Worm (Caenorhabditis elegans) whole organism, L4 larva: Measurements from ENCODE around the gene lury-1.

Experiments used
- ama-1 ChIP-seq: fragments of 150-350 bp; optimal IDR thresholded peaks from 2 replicates; lab custom pipeline; 2014; ENCODE audit warnings: inconsistent platforms, mixed read lengths
- ceh-28 ChIP-seq: fragments of 150-350 bp; optimal IDR thresholded peaks from 2 replicates; lab custom pipeline; 2014; ENCODE audit warnings: missing biosample characterization, missing genetic modification reagents, missing genetic modification characterization
- cey-2 ChIP-seq: sonication (generic microtip); optimal IDR thresholded peaks from 3 replicates; lab custom pipeline; 2017; ENCODE audit warnings: missing genetic modification characterization, mild to moderate bottlenecking, missing compliant biosample characterization, antibody characterized with exemption, borderline replicate concordance; ENCODE audit not compliant: insufficient read depth
- gei-8 ChIP-seq: fragments of 200-800 bp; sonication (Bioruptor generic); optimal IDR thresholded peaks from 2 replicates; lab custom pipeline; 2018; ENCODE audit warnings: mild to moderate bottlenecking, missing genetic modification characterization, missing compliant biosample characterization
- nhr-237 ChIP-seq: sonication (generic microtip); optimal IDR thresholded peaks from 2 replicates; lab custom pipeline; 2017; ENCODE audit warnings: missing biosample characterization, missing genetic modification characterization
- nhr-25 ChIP-seq: sonication (generic microtip); optimal IDR thresholded peaks from 2 replicates; lab custom pipeline; 2017; ENCODE audit warnings: missing genetic modification characterization, mild to moderate bottlenecking, missing compliant biosample characterization, antibody characterized with exemption, moderate library complexity, borderline replicate concordance; ENCODE audit not compliant: insufficient read depth
- snpc-1.2 ChIP-seq: fragments of 200-800 bp; sonication (Bioruptor generic); IDR thresholded peaks from 2 replicates; pipeline ENCODE4 v1.3.6; 2022; ENCODE audit warnings: missing genetic modification reagents, missing genetic modification characterization, missing compliant biosample characterization
- snpc-4 ChIP-seq: fragments of 150-350 bp; optimal IDR thresholded peaks from 2 replicates; lab custom pipeline; 2014; ENCODE audit warnings: missing biosample characterization, missing genetic modification characterization
- spr-1 ChIP-seq: sonication (generic microtip); optimal IDR thresholded peaks from 2 replicates; lab custom pipeline; 2016; ENCODE audit warnings: mild to moderate bottlenecking, missing genetic modification characterization, missing compliant biosample characterization
- zag-1 ChIP-seq: fragments of 150-350 bp; optimal IDR thresholded peaks from 2 replicates; lab custom pipeline; 2014; ENCODE audit warnings: missing biosample characterization, missing genetic modification characterization

DNA sequence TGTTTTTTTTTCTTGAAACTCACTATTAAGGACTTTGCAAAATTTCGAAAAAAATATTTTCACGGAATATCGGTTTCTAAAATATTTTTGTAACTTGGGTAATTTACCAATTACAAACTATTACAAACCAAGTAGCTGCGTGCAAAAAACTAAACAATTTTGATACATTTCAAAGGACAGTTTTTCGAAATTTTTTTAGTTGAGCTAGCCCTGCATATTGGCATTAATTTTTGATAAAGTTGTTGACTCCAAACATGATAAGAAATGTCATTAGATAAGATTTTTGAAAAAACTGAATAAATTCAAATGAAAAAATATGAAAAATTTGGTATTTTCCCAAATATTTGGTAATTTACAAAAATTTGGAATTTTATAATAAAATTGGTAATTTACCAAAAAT, 2.0 kb downstream of the lury-1 start:
- TF ChIP-seq snpc-1.2 (GFP tag; lab: Robert Waterston, UW) (no peak), ama-1 (lab: Kevin White, UChicago) (no peak), nhr-25 (no peak), spr-1 (tag; lab: Kevin White, UChicago) (no peak), zag-1 (tag; lab: Kevin White, UChicago) (no peak), cey-2 (tag; lab: Kevin White, UChicago) (no peak), gei-8 (GFP tag; lab: Kevin White, UChicago) (no peak), snpc-4 (tag; lab: Kevin White, UChicago) (no peak), ceh-28 (no peak), nhr-237 (tag; lab: Kevin White, UChicago) (no peak)
